Fruit fly (Drosophila melanogaster) whole organism, embryonic: Measurements from ENCODE around the gene rols.

Experiments
- Antp ChIP-seq: fragments of 200-800 bp; sonication (Bioruptor generic); optimal IDR thresholded peaks from 3 replicates; lab custom pipeline; 2016; ENCODE audit warnings: missing biosample characterization, missing genetic modification characterization
- Asciz ChIP-seq: fragments of 200-800 bp; sonication (Bioruptor generic); optimal IDR thresholded peaks from 2 replicates; lab custom pipeline; 2017; ENCODE audit warnings: missing biosample characterization, mild to moderate bottlenecking, missing genetic modification characterization, missing genetic modification reagents
- CG11093 ChIP-seq: fragments of 200-800 bp; sonication (Bioruptor generic); IDR thresholded peaks from 3 replicates; pipeline ENCODE4 v1.3.6; 2022; ENCODE audit warnings: missing biosample characterization, missing genetic modification characterization
- CG11247 ChIP-seq: fragments of 200-800 bp; sonication (Bioruptor generic); IDR thresholded peaks from 2 replicates; pipeline ENCODE4 v1.3.6; 2022; ENCODE audit warnings: missing biosample characterization, missing genetic modification characterization
- CG11456 ChIP-seq: fragments of 200-800 bp; sonication (Bioruptor generic); IDR thresholded peaks from 3 replicates; pipeline ENCODE4 v1.3.6; 2022; ENCODE audit warnings: missing biosample characterization, missing genetic modification characterization
- CG12104 ChIP-seq: fragments of 200-800 bp; sonication (Bioruptor generic); optimal IDR thresholded peaks from 3 replicates; lab custom pipeline; 2016; ENCODE audit warnings: missing biosample characterization, missing genetic modification characterization
- CG1233 ChIP-seq: fragments of 200-800 bp; sonication (Bioruptor generic); optimal IDR thresholded peaks from 4 replicates; lab custom pipeline; 2018; ENCODE audit warnings: missing biosample characterization, mild to moderate bottlenecking, missing genetic modification characterization
- CG13775 ChIP-seq: fragments of 200-800 bp; sonication (Bioruptor generic); optimal IDR thresholded peaks from 3 replicates; lab custom pipeline; 2017; ENCODE audit warnings: missing biosample characterization, mild to moderate bottlenecking, missing genetic modification characterization
- CG14667 ChIP-seq: fragments of 200-800 bp; sonication (Bioruptor generic); IDR thresholded peaks from 2 replicates; pipeline ENCODE4 v1.3.6; 2022; ENCODE audit warnings: missing biosample characterization, missing genetic modification characterization
- CG15601 ChIP-seq: fragments of 200-800 bp; sonication (Bioruptor generic); optimal IDR thresholded peaks from 3 replicates; lab custom pipeline; 2019; ENCODE audit warnings: missing biosample characterization, mild to moderate bottlenecking, missing genetic modification characterization, moderate library complexity
- CG1602 ChIP-seq: fragments of 200-800 bp; sonication (Bioruptor generic); optimal IDR thresholded peaks from 3 replicates; lab custom pipeline; 2016; ENCODE audit warnings: missing biosample characterization, missing genetic modification characterization
- CG2202 ChIP-seq: fragments of 200-800 bp; sonication (Bioruptor generic); optimal IDR thresholded peaks from 2 replicates; lab custom pipeline; 2018; ENCODE audit warnings: missing biosample characterization, mild to moderate bottlenecking, missing genetic modification characterization
- CG4328 ChIP-seq: fragments of 200-800 bp; sonication (Bioruptor generic); optimal IDR thresholded peaks from 3 replicates; lab custom pipeline; 2017; ENCODE audit warnings: missing biosample characterization, missing genetic modification reagents, missing genetic modification characterization
- CG7357 ChIP-seq: fragments of 200-800 bp; sonication (Bioruptor generic); IDR thresholded peaks from 3 replicates; pipeline ENCODE4 v1.3.6; 2022; ENCODE audit warnings: missing biosample characterization, missing genetic modification characterization
- CG7963 ChIP-seq: fragments of 200-800 bp; sonication (Bioruptor generic); IDR thresholded peaks from 3 replicates; pipeline ENCODE4 v1.3.6; 2022; ENCODE audit warnings: missing biosample characterization, missing genetic modification characterization; ENCODE audit not compliant: partially characterized antibody
- CG8290 ChIP-seq, 3 experiments: fragments of 200-800 bp; sonication (Bioruptor generic); optimal IDR thresholded peaks; 2 replicates each; lab custom pipeline; 2016 to 2019; ENCODE audit warnings: missing biosample characterization in 3 of 3, missing genetic modification characterization in 3 of 3, mild to moderate bottlenecking in 2 of 3, moderate library complexity in 1 of 3
- CG9727 ChIP-seq: fragments of 200-800 bp; sonication (Bioruptor generic); optimal IDR thresholded peaks from 3 replicates; lab custom pipeline; 2017; ENCODE audit warnings: missing biosample characterization, mild to moderate bottlenecking, missing genetic modification characterization
- Deaf1 ChIP-seq: fragments of 200-800 bp; optimal IDR thresholded peaks from 3 replicates; lab custom pipeline; 2019; ENCODE audit warnings: missing biosample characterization, mild to moderate bottlenecking, missing genetic modification characterization, moderate library complexity
- Dll ChIP-seq: fragments of 200-800 bp; sonication (Bioruptor generic); IDR thresholded peaks from 4 replicates; pipeline ENCODE4 v1.3.6; 2022; ENCODE audit warnings: missing biosample characterization, missing genetic modification characterization; ENCODE audit not compliant: partially characterized antibody
- HLH3B ChIP-seq: fragments of 200-800 bp; sonication (Bioruptor generic); IDR thresholded peaks from 2 replicates; pipeline ENCODE4 v1.3.6; 2022; ENCODE audit warnings: missing biosample characterization, missing genetic modification characterization
- HLH54F ChIP-seq: fragments of 200-800 bp; sonication (Bioruptor generic); optimal IDR thresholded peaks from 3 replicates; lab custom pipeline; 2016; ENCODE audit warnings: missing biosample characterization, missing genetic modification characterization
- HLHmδ ChIP-seq: fragments of 200-800 bp; sonication (Bioruptor generic); optimal IDR thresholded peaks from 2 replicates; lab custom pipeline; 2018; ENCODE audit warnings: missing biosample characterization, mild to moderate bottlenecking, missing genetic modification characterization, moderate library complexity
- HmgZ ChIP-seq: fragments of 200-800 bp; sonication (Bioruptor generic); optimal IDR thresholded peaks from 2 replicates; lab custom pipeline; 2018; ENCODE audit warnings: missing biosample characterization, mild to moderate bottlenecking, missing genetic modification characterization
- Lhr ChIP-seq: fragments of 200-800 bp; sonication (Bioruptor generic); optimal IDR thresholded peaks from 3 replicates; lab custom pipeline; 2017; ENCODE audit warnings: mild to moderate bottlenecking, missing biosample characterization, missing genetic modification reagents, missing genetic modification characterization
- NC2α ChIP-seq: fragments of 200-800 bp; sonication (Bioruptor generic); optimal IDR thresholded peaks from 2 replicates; lab custom pipeline; 2016; ENCODE audit warnings: missing biosample characterization, missing genetic modification characterization
- Neu2 ChIP-seq: fragments of 200-800 bp; sonication (Bioruptor generic); optimal IDR thresholded peaks from 3 replicates; lab custom pipeline; 2016; ENCODE audit warnings: missing biosample characterization, missing genetic modification characterization, borderline replicate concordance
- PHDP ChIP-seq: fragments of 200-800 bp; sonication (Bioruptor generic); optimal IDR thresholded peaks from 3 replicates; lab custom pipeline; 2018; ENCODE audit warnings: missing biosample characterization, mild to moderate bottlenecking, missing genetic modification characterization, moderate library complexity
- Stat92E ChIP-seq, 3 experiments: fragments of >200 bp in 2 of 3; fragments of 200-800 bp in 1 of 3; sonication (Bioruptor generic) in 1 of 3; optimal IDR thresholded peaks; 2 replicates each; lab custom pipeline; 2017 to 2019; ENCODE audit warnings: missing biosample characterization in 3 of 3, missing genetic modification characterization in 3 of 3, mild to moderate bottlenecking in 1 of 3, moderate library complexity in 1 of 3
- Xbp1 ChIP-seq: fragments of 200-800 bp; sonication (Bioruptor generic); optimal IDR thresholded peaks from 3 replicates; lab custom pipeline; 2016; ENCODE audit warnings: missing biosample characterization, mild to moderate bottlenecking, missing genetic modification characterization
- aop ChIP-seq: fragments of 200-800 bp; sonication (Bioruptor generic); IDR thresholded peaks from 2 replicates; pipeline ENCODE4 v1.3.6; 2022; ENCODE audit warnings: missing biosample characterization, missing genetic modification characterization
- ase ChIP-seq: fragments of 200-800 bp; sonication (Bioruptor generic); IDR thresholded peaks from 3 replicates; pipeline ENCODE4 v1.3.6; 2022; ENCODE audit warnings: missing biosample characterization, missing genetic modification characterization
- ato ChIP-seq: fragments of 200-800 bp; sonication (Bioruptor generic); IDR thresholded peaks from 2 replicates; pipeline ENCODE4 v1.3.6; 2022; ENCODE audit warnings: missing biosample characterization, missing genetic modification characterization; ENCODE audit not compliant: partially characterized antibody
- chm ChIP-seq: fragments of 200-800 bp; sonication (Bioruptor generic); IDR thresholded peaks from 2 replicates; pipeline ENCODE4 v1.3.6; 2022; ENCODE audit warnings: missing biosample characterization, missing genetic modification characterization
- dpn ChIP-seq, 2 experiments: fragments of 200-800 bp; sonication (Bioruptor generic); optimal IDR thresholded peaks; 3 replicates each; lab custom pipeline; 2016; ENCODE audit warnings: missing biosample characterization in 2 of 2, missing genetic modification characterization in 2 of 2
- ems ChIP-seq: fragments of 200-800 bp; sonication (Bioruptor generic); optimal IDR thresholded peaks from 3 replicates; lab custom pipeline; 2016; ENCODE audit warnings: missing biosample characterization, missing genetic modification characterization
- en ChIP-seq: fragments of 200-800 bp; sonication (Bioruptor generic); optimal IDR thresholded peaks from 2 replicates; lab custom pipeline; 2016; ENCODE audit warnings: missing biosample characterization, missing genetic modification characterization
- fd96Cb ChIP-seq: fragments of 200-800 bp; sonication (Bioruptor generic); optimal IDR thresholded peaks from 2 replicates; lab custom pipeline; 2018; ENCODE audit warnings: missing biosample characterization, mild to moderate bottlenecking, missing genetic modification characterization, moderate library complexity
- gem ChIP-seq: fragments of 200-800 bp; sonication (Bioruptor generic); optimal IDR thresholded peaks from 2 replicates; lab custom pipeline; 2019; ENCODE audit warnings: missing biosample characterization, mild to moderate bottlenecking, missing genetic modification characterization, moderate library complexity
- kni ChIP-seq: fragments of 200-800 bp; sonication (Bioruptor generic); optimal IDR thresholded peaks from 3 replicates; lab custom pipeline; 2017; ENCODE audit warnings: mild to moderate bottlenecking, missing biosample characterization, missing genetic modification reagents, missing genetic modification characterization
- lab ChIP-seq: fragments of 200-800 bp; sonication (Bioruptor generic); optimal IDR thresholded peaks from 3 replicates; lab custom pipeline; 2017; ENCODE audit warnings: missing biosample characterization, missing genetic modification characterization, mild to moderate bottlenecking, moderate library complexity, missing genetic modification reagents
- lmd ChIP-seq: fragments of 200-800 bp; sonication (Bioruptor generic); IDR thresholded peaks from 2 replicates; pipeline ENCODE4 v1.3.6; 2022; ENCODE audit warnings: missing biosample characterization, missing genetic modification characterization
- mirr ChIP-seq: fragments of 200-800 bp; sonication (Bioruptor generic); optimal IDR thresholded peaks from 3 replicates; lab custom pipeline; 2018; ENCODE audit warnings: missing biosample characterization, mild to moderate bottlenecking, missing genetic modification characterization
- nerfin-2 ChIP-seq: fragments of 200-800 bp; sonication (Bioruptor generic); IDR thresholded peaks from 2 replicates; pipeline ENCODE4 v1.3.6; 2022; ENCODE audit warnings: missing biosample characterization, missing genetic modification characterization; ENCODE audit not compliant: partially characterized antibody
- org-1 ChIP-seq: fragments of 200-800 bp; sonication (Bioruptor generic); optimal IDR thresholded peaks from 2 replicates; lab custom pipeline; 2017; ENCODE audit warnings: missing biosample characterization, missing genetic modification characterization
- pnt ChIP-seq: fragments of 200-800 bp; sonication (Bioruptor generic); optimal IDR thresholded peaks from 3 replicates; lab custom pipeline; 2016; ENCODE audit warnings: missing biosample characterization, missing genetic modification characterization
- pum ChIP-seq: fragments of 200-800 bp; sonication (Bioruptor generic); optimal IDR thresholded peaks from 2 replicates; lab custom pipeline; 2016; ENCODE audit warnings: missing biosample characterization, missing genetic modification characterization
- salm ChIP-seq: fragments of 200-800 bp; sonication (Bioruptor generic); optimal IDR thresholded peaks from 2 replicates; lab custom pipeline; 2018; ENCODE audit warnings: missing biosample characterization, mild to moderate bottlenecking, missing genetic modification characterization
- z ChIP-seq: fragments of 200-800 bp; sonication (Bioruptor generic); IDR thresholded peaks from 3 replicates; pipeline ENCODE4 v1.3.6; 2022; ENCODE audit warnings: missing biosample characterization, missing genetic modification characterization
- zen ChIP-seq: fragments of 200-800 bp; sonication (Bioruptor generic); optimal IDR thresholded peaks from 3 replicates; lab custom pipeline; 2018; ENCODE audit warnings: missing biosample characterization, mild to moderate bottlenecking, missing genetic modification characterization, moderate library complexity

Gene rols

dm6 chr3L:12062788-12063218, 1.9 kb downstream of the rols start (continued):
- TF ChIP-seq CG11456: no peak
- peak; percentile 40 for TF ChIP-seq pum (GFP tag; lab: Kevin White, UChicago)
- peak; percentile 17 for TF ChIP-seq kni (GFP tag; lab: Kevin White, UChicago)
- TF ChIP-seq CG4328: peak; percentile 9
- TF ChIP-seq NC2α (GFP tag; lab: Kevin White, UChicago): peak; percentile 18
- peak; percentile 68 for TF ChIP-seq CG14667 (GFP tag; lab: Robert Waterston, UW)
- TF ChIP-seq ato (GFP tag; lab: Robert Waterston, UW): no peak
- peak; percentile 69 for TF ChIP-seq gem (tag; lab: Kevin White, UChicago)
- peak; percentile 78 for TF ChIP-seq HLHmδ
- peak; percentile 48 for TF ChIP-seq pnt (GFP tag; lab: Kevin White, UChicago)
- peak; percentile 5 for TF ChIP-seq CG13775 (GFP tag; lab: Kevin White, UChicago)
- peak; percentile 20 for TF ChIP-seq Xbp1
- no peak for TF ChIP-seq mirr (GFP tag; lab: Kevin White, UChicago)
- TF ChIP-seq CG9727 (GFP tag; lab: Kevin White, UChicago): peak; percentile 74
- TF ChIP-seq Lhr (GFP tag; lab: Kevin White, UChicago): peak; percentile 27
- peak; percentile 25 for TF ChIP-seq ems (GFP tag; lab: Kevin White, UChicago)
- TF ChIP-seq CG7963 (GFP tag; lab: Robert Waterston, UW): no peak
- TF ChIP-seq dpn (GFP tag; optimal IDR thresholded peaks at IDR 0.05; lab: Kevin White, UChicago): peak in 1 of 2 experiments; percentile 61
- peak; percentile 57 for TF ChIP-seq org-1 (GFP tag; lab: Kevin White, UChicago)
- peak; percentile 41 for TF ChIP-seq CG1602 (GFP tag; lab: Kevin White, UChicago)
- no peak for TF ChIP-seq lab (GFP tag; lab: Kevin White, UChicago)
- peak; percentile 48; the same call in 1 of the 2 replicates for TF ChIP-seq lmd (GFP tag; lab: Robert Waterston, UW)
- peak; percentile 49; the same call in 1 of the 2 replicates for TF ChIP-seq HLH3B (GFP tag; lab: Robert Waterston, UW)
- no peak for TF ChIP-seq en (GFP tag; lab: Kevin White, UChicago)
- peak; percentile 48 for TF ChIP-seq Antp (GFP tag; lab: Kevin White, UChicago)
- peak; percentile 31 for TF ChIP-seq PHDP (tag; lab: Kevin White, UChicago)
- peak; percentile 53; the same call in 1 of the 2 replicates for TF ChIP-seq CG11247
- TF ChIP-seq Asciz (GFP tag; lab: Kevin White, UChicago): no peak
- TF ChIP-seq fd96Cb (tag; lab: Kevin White, UChicago): peak; percentile 56
- TF ChIP-seq CG7357 (GFP tag; lab: Robert Waterston, UW): peak; percentile 20; the same call in 1 of the 3 replicates
- peak; percentile 0 for TF ChIP-seq CG1233
- TF ChIP-seq ase (GFP tag; lab: Robert Waterston, UW): peak; percentile 50; the same call in 1 of the 3 replicates
- 0 out of 2 replicates have a peak, but pooled peaks have one; percentile 22 for TF ChIP-seq aop (GFP tag; lab: Robert Waterston, UW)
- peak in 1 of 3 experiments; percentile 75 for TF ChIP-seq Stat92E (GFP tag; optimal IDR thresholded peaks at IDR 0.05; lab: Kevin White, UChicago)
- TF ChIP-seq Deaf1 (tag; lab: Kevin White, UChicago): no peak
- TF ChIP-seq nerfin-2: no peak
- TF ChIP-seq chm (GFP tag; lab: Robert Waterston, UW): peak; percentile 70; the same call in 1 of the 2 replicates
- TF ChIP-seq CG2202: peak; percentile 58
- TF ChIP-seq CG8290 (GFP tag; optimal IDR thresholded peaks at IDR 0.05; lab: Kevin White, UChicago): peak; percentile 46
- TF ChIP-seq CG8290 (tag; optimal IDR thresholded peaks at IDR 0.05; lab: Kevin White, UChicago): no peak
- peak; percentile 61 for TF ChIP-seq zen (tag; lab: Kevin White, UChicago)
- no peak for TF ChIP-seq salm (tag; lab: Kevin White, UChicago)
- no peak for TF ChIP-seq Neu2 (GFP tag; lab: Kevin White, UChicago)
- TF ChIP-seq z (GFP tag; lab: Robert Waterston, UW): peak; percentile 64; the same call in 2 of the 3 replicates
- no peak for TF ChIP-seq HmgZ (tag; lab: Kevin White, UChicago)
- TF ChIP-seq CG11093 (GFP tag; lab: Robert Waterston, UW): 0 out of 3 replicates have a peak, but pooled peaks have one; percentile 34
- TF ChIP-seq Dll (GFP tag; lab: Robert Waterston, UW): no peak
- peak; percentile 60 for TF ChIP-seq CG15601
- TF ChIP-seq CG12104 (GFP tag; lab: Kevin White, UChicago): peak; percentile 22
- no peak for TF ChIP-seq HLH54F (GFP tag; lab: Kevin White, UChicago)
